Fruit fly (Drosophila melanogaster): ENCODE results near the gene CG43050.

dm6 chr2L:13140891-13141290 lies 21.8 kb downstream of the CG43050 start:
- TF ChIP-seq CrebB (tag; optimal IDR thresholded peaks at IDR 0.05) (no peak), Usf (GFP tag; optimal IDR thresholded peaks at IDR 0.05) (no peak), CG42726 (GFP tag; IDR thresholded peaks at IDR 0.05; ENCODE audit: partially characterized antibody) (no peak), CG5953 (GFP tag; IDR thresholded peaks at IDR 0.05) (no peak), usp (GFP tag; optimal IDR thresholded peaks at IDR 0.05) (no peak), lbe (GFP tag; optimal IDR thresholded peaks at IDR 0.05) (no peak), dpn (GFP tag; optimal IDR thresholded peaks at IDR 0.05) (no peak), Dek (tag; optimal IDR thresholded peaks at IDR 0.05) (no peak), hbn (GFP tag; IDR thresholded peaks at IDR 0.05; ENCODE audit: partially characterized antibody) (no peak)

All from whole organism, embryonic.